Fruit fly (Drosophila melanogaster): ENCODE data around the gene CG2889.

DNA sequence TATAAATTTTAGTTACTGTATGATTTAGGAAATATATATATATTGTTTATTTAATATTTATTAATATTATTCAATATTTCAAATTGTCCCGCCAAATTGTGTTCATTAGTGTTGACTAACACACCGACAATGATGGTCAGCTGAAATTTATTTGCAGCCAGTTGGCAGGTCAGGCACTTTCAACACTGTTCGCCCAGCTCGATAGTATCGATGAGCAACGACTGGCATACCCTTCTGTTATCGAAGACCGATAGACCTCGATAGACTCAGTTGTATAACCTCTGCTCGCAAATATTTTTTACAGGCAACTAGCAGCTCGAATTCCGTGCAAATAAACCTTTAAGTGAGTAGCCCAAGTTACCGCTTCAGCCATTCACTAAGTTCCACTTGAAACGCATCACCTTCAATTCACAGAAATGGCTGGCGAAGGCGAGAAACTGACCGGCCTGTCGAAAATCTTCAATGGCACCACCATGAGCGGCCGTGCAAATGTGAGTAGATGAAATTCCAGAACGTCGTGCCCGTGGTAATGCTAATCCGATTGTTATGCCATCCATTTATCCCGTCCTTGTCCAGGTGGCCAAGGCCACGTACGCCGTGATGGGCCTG, 13.1 kb upstream of the CG2889 start, which contains the start of gene Neb-cGP:
- no peak for TF ChIP-seq psq (optimal IDR thresholded peaks at IDR 0.05)
- no peak for TF ChIP-seq h (optimal IDR thresholded peaks at IDR 0.05)
- TF ChIP-seq insv (optimal IDR thresholded peaks at IDR 0.05), result no peak

Measured in Kc167 (cell line).